Worm (Caenorhabditis elegans): Measurements from ENCODE around the gene glb-3.
"Not testable (repeated sequence)": the region's sequence is repeated elsewhere in the genome, so short reads cannot be mapped to it uniquely, and the experiment has no call there.

DNA sequence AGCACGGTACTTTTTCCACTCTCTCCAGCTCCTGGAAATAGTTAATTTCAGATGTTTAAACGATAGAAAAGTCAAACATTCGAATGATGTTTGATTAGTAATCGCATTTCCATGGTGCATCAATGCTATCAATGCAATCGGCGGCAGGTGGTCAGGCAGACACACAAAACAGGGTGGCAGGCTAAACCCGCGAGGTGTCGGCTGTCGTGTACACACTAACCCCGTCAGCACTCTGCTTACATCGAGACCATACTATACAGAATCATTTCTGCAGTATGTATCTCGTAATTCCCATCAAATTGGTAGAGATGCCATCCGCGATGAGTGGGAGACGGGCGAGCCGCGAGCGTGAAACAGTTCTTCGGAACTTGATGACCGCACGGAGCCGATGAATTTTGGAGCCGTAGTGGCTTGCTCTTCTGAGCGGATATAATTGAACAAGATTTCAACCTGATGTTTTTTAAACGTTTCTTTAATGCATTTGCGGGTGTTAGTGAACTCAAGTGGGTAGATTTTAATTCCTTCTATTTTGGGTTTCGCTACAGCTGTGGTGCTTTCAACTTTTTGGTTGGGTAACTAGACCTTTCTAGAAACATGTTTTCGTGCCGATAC, 42.4 kb downstream of the glb-3 start:
- not testable (repeated sequence) for TF ChIP-seq unc-86 (tag; optimal IDR thresholded peaks at IDR 0.05); zag-1 (tag; optimal IDR thresholded peaks at IDR 0.05); nhr-237 (tag; optimal IDR thresholded peaks at IDR 0.05); isw-1 (GFP tag; IDR thresholded peaks at IDR 0.05)
- peak; percentile 76 for TF ChIP-seq nhr-47 (tag; optimal IDR thresholded peaks at IDR 0.05)

Data from whole organism, L1 larva.